Worm (Caenorhabditis elegans): ENCODE data around the gene mbr-1.
A peak's percentile ranks its signal among the peaks of the same experiment; 100 is the strongest.

Gene mbr-1

ce11 chrX:10763383-10763782, 41.5 kb upstream of the mbr-1 start:
- TF ChIP-seq pha-4 (tag; optimal IDR thresholded peaks at IDR 0.05) (no peak), zip-8 (tag; optimal IDR thresholded peaks at IDR 0.05) (no peak), flh-1 (GFP tag; optimal IDR thresholded peaks at IDR 0.05) (no peak), ceh-83 (GFP tag; optimal IDR thresholded peaks at IDR 0.05) (no peak), ces-1 (GFP tag; optimal IDR thresholded peaks at IDR 0.05) (no peak), nhr-12 (tag; optimal IDR thresholded peaks at IDR 0.05) (no peak), blmp-1 (tag; optimal IDR thresholded peaks at IDR 0.05) (no peak), lsy-2 (tag; optimal IDR thresholded peaks at IDR 0.05) (no peak)

ce11 chrX:10760958-10761357, 39.1 kb upstream of the mbr-1 start:
- no peak for TF ChIP-seq ceh-39 (tag; optimal IDR thresholded peaks at IDR 0.05)
- TF ChIP-seq unc-39 (tag; optimal IDR thresholded peaks at IDR 0.05), result no peak
- TF ChIP-seq ces-1 (GFP tag; optimal IDR thresholded peaks at IDR 0.05), result no peak
- TF ChIP-seq elt-3 (tag; optimal IDR thresholded peaks at IDR 0.05), result no peak
- TF ChIP-seq bed-3 (GFP tag; optimal IDR thresholded peaks at IDR 0.05), result no peak
- TF ChIP-seq elt-1 (tag; optimal IDR thresholded peaks at IDR 0.05; ENCODE audit: borderline replicate concordance, insufficient read depth), result no peak
- no peak for TF ChIP-seq nhr-76 (tag; optimal IDR thresholded peaks at IDR 0.05)
- TF ChIP-seq lin-32 (GFP tag; optimal IDR thresholded peaks at IDR 0.05), result no peak
- no peak for TF ChIP-seq M03D4.4 (tag; optimal IDR thresholded peaks at IDR 0.05)
- no peak for TF ChIP-seq drap-1 (GFP tag; optimal IDR thresholded peaks at IDR 0.05)
- TF ChIP-seq blmp-1 (tag; optimal IDR thresholded peaks at IDR 0.05), result no peak
- TF ChIP-seq cnd-1 (tag; optimal IDR thresholded peaks at IDR 0.05), result no peak
- TF ChIP-seq tbx-8 (GFP tag; optimal IDR thresholded peaks at IDR 0.05), result no peak
- TF ChIP-seq mls-2 (tag; optimal IDR thresholded peaks at IDR 0.05), result no peak
- no peak for TF ChIP-seq unc-120 (tag; optimal IDR thresholded peaks at IDR 0.05; ENCODE audit: poor library complexity, severe bottlenecking)
- no peak for TF ChIP-seq lsy-2 (tag; optimal IDR thresholded peaks at IDR 0.05)
- TF ChIP-seq lin-13 (tag; optimal IDR thresholded peaks at IDR 0.05), result no peak
- TF ChIP-seq zip-8 (tag; optimal IDR thresholded peaks at IDR 0.05), result no peak
- no peak for TF ChIP-seq unc-62 (GFP tag; optimal IDR thresholded peaks at IDR 0.05)

ce11 chrX:10758453-10758852, 36.6 kb upstream of the mbr-1 start:
- peak; percentile 32 for TF ChIP-seq ces-1 (GFP tag; optimal IDR thresholded peaks at IDR 0.05)
- no peak for TF ChIP-seq sem-2 (GFP tag; optimal IDR thresholded peaks at IDR 0.05)
- no peak for TF ChIP-seq unc-120 (tag; optimal IDR thresholded peaks at IDR 0.05; ENCODE audit: poor library complexity, severe bottlenecking)

ce11 chrX:10757608-10758007, 35.8 kb upstream of the mbr-1 start, which contains the start of gene R07A4.4:
TSS of gene R07A4.4 (minus strand) at chrX:10757708.
- TF ChIP-seq unc-62 (GFP tag; optimal IDR thresholded peaks at IDR 0.05) (no peak), ztf-11 (tag; optimal IDR thresholded peaks at IDR 0.05) (no peak), lin-13 (tag; optimal IDR thresholded peaks at IDR 0.05) (no peak), ces-1 (GFP tag; optimal IDR thresholded peaks at IDR 0.05) (no peak)

- no peak for TF ChIP-seq lsy-2 (tag; optimal IDR thresholded peaks at IDR 0.05)
- TF ChIP-seq ceh-43 (GFP tag; optimal IDR thresholded peaks at IDR 0.05), result no peak
- TF ChIP-seq nhr-237 (tag; optimal IDR thresholded peaks at IDR 0.05), result no peak
- TF ChIP-seq ham-2 (GFP tag; optimal IDR thresholded peaks at IDR 0.05), result no peak
These were observed 34.3 kb upstream of the mbr-1 start for ce11 chrX:10756185-10756584.

ce11 chrX:10754532-10754931, 32.7 kb upstream of the mbr-1 start:
- TF ChIP-seq elt-1 (tag; optimal IDR thresholded peaks at IDR 0.05; ENCODE audit: borderline replicate concordance, insufficient read depth), result no peak
- no peak for TF ChIP-seq ztf-11 (tag; optimal IDR thresholded peaks at IDR 0.05)
- no peak for TF ChIP-seq nhr-76 (tag; optimal IDR thresholded peaks at IDR 0.05)
- no peak for TF ChIP-seq ceh-39 (tag; optimal IDR thresholded peaks at IDR 0.05)
- no peak for TF ChIP-seq lin-13 (tag; optimal IDR thresholded peaks at IDR 0.05)
- TF ChIP-seq pha-4 (tag; optimal IDR thresholded peaks at IDR 0.05), result no peak
- no peak for TF ChIP-seq nhr-2 (tag; optimal IDR thresholded peaks at IDR 0.05)

- TF ChIP-seq unc-120 (tag; optimal IDR thresholded peaks at IDR 0.05; ENCODE audit: poor library complexity, severe bottlenecking), result no peak
- TF ChIP-seq zip-8 (tag; optimal IDR thresholded peaks at IDR 0.05), result no peak
- TF ChIP-seq tbx-8 (GFP tag; optimal IDR thresholded peaks at IDR 0.05), result no peak
- TF ChIP-seq nhr-2 (tag; optimal IDR thresholded peaks at IDR 0.05), result no peak
- no peak for TF ChIP-seq mab-5 (tag; optimal IDR thresholded peaks at IDR 0.05)
- no peak for TF ChIP-seq ceh-43 (GFP tag; optimal IDR thresholded peaks at IDR 0.05)
- TF ChIP-seq sptf-1 (tag; optimal IDR thresholded peaks at IDR 0.05), result no peak
- TF ChIP-seq blmp-1 (tag; optimal IDR thresholded peaks at IDR 0.05), result no peak
- TF ChIP-seq hlh-1 (tag; optimal IDR thresholded peaks at IDR 0.05), result no peak
- no peak for TF ChIP-seq elt-3 (tag; optimal IDR thresholded peaks at IDR 0.05)
These were observed 31.5 kb upstream of the mbr-1 start, which contains the start of gene R07A4.3 for ce11 chrX:10753403-10753802. TSS of gene R07A4.3 (plus strand) at chrX:10753703.
